Fruit fly (Drosophila melanogaster) whole organism, prepupa: Measurements from ENCODE around the gene rsh.

Source experiments
- Blimp-1 ChIP-seq: fragments of 200-800 bp; sonication (Bioruptor generic); optimal IDR thresholded peaks from 3 replicates; lab custom pipeline; 2017; ENCODE audit warnings: missing biosample characterization, missing genetic modification characterization, mild to moderate bottlenecking, moderate library complexity, missing genetic modification reagents
- CG10669 ChIP-seq: fragments of 200-800 bp; sonication (Bioruptor generic); optimal IDR thresholded peaks from 3 replicates; lab custom pipeline; 2018; ENCODE audit warnings: missing biosample characterization, mild to moderate bottlenecking, missing genetic modification characterization, moderate library complexity
- CG16779 ChIP-seq: fragments of 200-800 bp; sonication (Bioruptor generic); optimal IDR thresholded peaks from 3 replicates; lab custom pipeline; 2017; ENCODE audit warnings: missing biosample characterization, mild to moderate bottlenecking, missing genetic modification characterization
- CG31627 ChIP-seq: fragments of 200-800 bp; sonication (Bioruptor generic); optimal IDR thresholded peaks from 3 replicates; lab custom pipeline; 2016; ENCODE audit warnings: missing biosample characterization, missing genetic modification characterization
- CG6808 ChIP-seq: fragments of 200-800 bp; sonication (Bioruptor generic); optimal IDR thresholded peaks from 3 replicates; lab custom pipeline; 2017; ENCODE audit warnings: missing biosample characterization, missing genetic modification characterization, mild to moderate bottlenecking, moderate library complexity, missing genetic modification reagents
- CG6854 ChIP-seq: fragments of 200-800 bp; sonication (Bioruptor generic); optimal IDR thresholded peaks from 2 replicates; lab custom pipeline; 2017; ENCODE audit warnings: missing biosample characterization, mild to moderate bottlenecking, missing genetic modification characterization
- Hr39 ChIP-seq: fragments of 200-800 bp; sonication (Bioruptor generic); optimal IDR thresholded peaks from 2 replicates; lab custom pipeline; 2016; ENCODE audit warnings: missing biosample characterization, missing genetic modification characterization
- OdsH ChIP-seq: fragments of 200-800 bp; sonication (Bioruptor generic); optimal IDR thresholded peaks from 3 replicates; lab custom pipeline; 2016; ENCODE audit warnings: missing biosample characterization, missing genetic modification characterization
- cyc ChIP-seq: fragments of 200-800 bp; sonication (Bioruptor generic); optimal IDR thresholded peaks from 3 replicates; lab custom pipeline; 2016; ENCODE audit warnings: missing biosample characterization, missing genetic modification characterization
- fd59A ChIP-seq: fragments of 200-800 bp; sonication (Bioruptor generic); optimal IDR thresholded peaks from 2 replicates; lab custom pipeline; 2017; ENCODE audit warnings: missing biosample characterization, mild to moderate bottlenecking, missing genetic modification characterization, missing genetic modification reagents
- fkh ChIP-seq: fragments of 200-800 bp; sonication (Bioruptor generic); optimal IDR thresholded peaks from 3 replicates; lab custom pipeline; 2017; ENCODE audit warnings: missing biosample characterization, mild to moderate bottlenecking, missing genetic modification characterization, moderate library complexity
- net ChIP-seq: fragments of 200-800 bp; sonication (Bioruptor generic); optimal IDR thresholded peaks from 3 replicates; lab custom pipeline; 2016; ENCODE audit warnings: missing biosample characterization, missing genetic modification characterization
- pdm3 ChIP-seq: fragments of 200-800 bp; sonication (Bioruptor generic); optimal IDR thresholded peaks from 3 replicates; lab custom pipeline; 2016; ENCODE audit warnings: missing biosample characterization, missing genetic modification characterization

dm6 chrX:13105220-13105619 is 116.8 kb downstream of the rsh start:
- TF ChIP-seq CG6808 (GFP tag; lab: Kevin White, UChicago) (no peak), Hr39 (GFP tag; lab: Kevin White, UChicago) (no peak), fkh (peak; percentile 34), fd59A (GFP tag; lab: Kevin White, UChicago) (no peak), CG6854 (GFP tag; lab: Kevin White, UChicago) (no peak), CG16779 (tag; lab: Kevin White, UChicago) (no peak), net (GFP tag; lab: Kevin White, UChicago) (no peak), pdm3 (no peak), CG10669 (GFP tag; lab: Kevin White, UChicago) (no peak), OdsH (GFP tag; lab: Kevin White, UChicago) (no peak), cyc (GFP tag; lab: Kevin White, UChicago) (no peak), Blimp-1 (GFP tag; lab: Kevin White, UChicago) (no peak), CG31627 (GFP tag; lab: Kevin White, UChicago) (no peak)
